Fruit fly (Drosophila melanogaster) whole organism, prepupa: ENCODE results near the gene CG32052.

Source experiments
- Blimp-1 ChIP-seq: fragments of 200-800 bp; sonication (Bioruptor generic); optimal IDR thresholded peaks from 3 replicates; lab custom pipeline; 2017; ENCODE audit warnings: missing biosample characterization, missing genetic modification characterization, mild to moderate bottlenecking, moderate library complexity, missing genetic modification reagents
- CG10631 ChIP-seq: fragments of 200-800 bp; sonication (Bioruptor generic); optimal IDR thresholded peaks from 2 replicates; lab custom pipeline; 2016; ENCODE audit warnings: missing biosample characterization, missing genetic modification characterization
- CG10669 ChIP-seq: fragments of 200-800 bp; sonication (Bioruptor generic); optimal IDR thresholded peaks from 3 replicates; lab custom pipeline; 2018; ENCODE audit warnings: missing biosample characterization, mild to moderate bottlenecking, missing genetic modification characterization, moderate library complexity
- CG11294 ChIP-seq: fragments of 200-800 bp; sonication (Bioruptor generic); IDR thresholded peaks from 2 replicates; pipeline ENCODE4 v1.3.6; 2022; ENCODE audit warnings: missing biosample characterization, missing genetic modification characterization
- CG11762 ChIP-seq: fragments of 200-800 bp; sonication (Bioruptor generic); optimal IDR thresholded peaks from 3 replicates; lab custom pipeline; 2016; ENCODE audit warnings: missing biosample characterization, missing genetic modification characterization; ENCODE audit not compliant: insufficient read depth
- CG11902 ChIP-seq: fragments of 200-800 bp; sonication (Bioruptor generic); optimal IDR thresholded peaks from 3 replicates; lab custom pipeline; 2016; ENCODE audit warnings: missing biosample characterization, missing genetic modification characterization
- CG15336 ChIP-seq: fragments of 200-800 bp; sonication (Bioruptor generic); IDR thresholded peaks from 2 replicates; pipeline ENCODE4 v1.3.6; 2022; ENCODE audit warnings: missing biosample characterization, missing genetic modification characterization
- CG1621 ChIP-seq: fragments of 200-800 bp; sonication (Bioruptor generic); optimal IDR thresholded peaks from 3 replicates; lab custom pipeline; 2018; ENCODE audit warnings: missing biosample characterization, mild to moderate bottlenecking, missing genetic modification characterization
- CG16779 ChIP-seq: fragments of 200-800 bp; sonication (Bioruptor generic); optimal IDR thresholded peaks from 3 replicates; lab custom pipeline; 2017; ENCODE audit warnings: missing biosample characterization, mild to moderate bottlenecking, missing genetic modification characterization
- CG3032 ChIP-seq: fragments of 200-800 bp; optimal IDR thresholded peaks from 2 replicates; lab custom pipeline; 2019; ENCODE audit warnings: missing biosample characterization, mild to moderate bottlenecking, missing genetic modification characterization, moderate library complexity
- CG31627 ChIP-seq: fragments of 200-800 bp; sonication (Bioruptor generic); optimal IDR thresholded peaks from 3 replicates; lab custom pipeline; 2016; ENCODE audit warnings: missing biosample characterization, missing genetic modification characterization
- CG32006 ChIP-seq: fragments of 200-800 bp; sonication (Bioruptor generic); optimal IDR thresholded peaks from 3 replicates; lab custom pipeline; 2017; ENCODE audit warnings: missing biosample characterization, mild to moderate bottlenecking, missing genetic modification characterization
- CG34406 ChIP-seq: fragments of 200-800 bp; sonication (Bioruptor generic); optimal IDR thresholded peaks from 3 replicates; lab custom pipeline; 2016; ENCODE audit warnings: missing biosample characterization, missing genetic modification characterization
- CG6163 ChIP-seq: fragments of 200-800 bp; sonication (Bioruptor generic); IDR thresholded peaks from 3 replicates; pipeline ENCODE4 v1.3.6; 2022; ENCODE audit warnings: missing biosample characterization, missing genetic modification characterization
- CG6276 ChIP-seq: fragments of 200-800 bp; sonication (Bioruptor generic); optimal IDR thresholded peaks from 2 replicates; lab custom pipeline; 2017; ENCODE audit warnings: missing biosample characterization, mild to moderate bottlenecking, missing genetic modification characterization
- CG6792 ChIP-seq: fragments of 200-800 bp; sonication (Bioruptor generic); optimal IDR thresholded peaks from 3 replicates; lab custom pipeline; 2016; ENCODE audit warnings: missing biosample characterization, missing genetic modification characterization
- CG6808 ChIP-seq: fragments of 200-800 bp; sonication (Bioruptor generic); optimal IDR thresholded peaks from 3 replicates; lab custom pipeline; 2017; ENCODE audit warnings: missing biosample characterization, missing genetic modification characterization, mild to moderate bottlenecking, moderate library complexity, missing genetic modification reagents
- CG6854 ChIP-seq: fragments of 200-800 bp; sonication (Bioruptor generic); optimal IDR thresholded peaks from 2 replicates; lab custom pipeline; 2017; ENCODE audit warnings: missing biosample characterization, mild to moderate bottlenecking, missing genetic modification characterization
- CG7368 ChIP-seq: fragments of 200-800 bp; sonication (Bioruptor generic); optimal IDR thresholded peaks from 3 replicates; lab custom pipeline; 2016; ENCODE audit warnings: missing biosample characterization, missing genetic modification characterization
- CG8319 ChIP-seq: fragments of 200-800 bp; sonication (Bioruptor generic); optimal IDR thresholded peaks from 3 replicates; lab custom pipeline; 2016; ENCODE audit warnings: missing biosample characterization, missing genetic modification characterization
- CG8632 ChIP-seq: fragments of 200-800 bp; sonication (Bioruptor generic); optimal IDR thresholded peaks from 3 replicates; lab custom pipeline; 2016; ENCODE audit warnings: missing biosample characterization, missing genetic modification characterization
- CG9139 ChIP-seq: fragments of 200-800 bp; sonication (Bioruptor generic); optimal IDR thresholded peaks from 3 replicates; lab custom pipeline; 2017; ENCODE audit warnings: missing biosample characterization, mild to moderate bottlenecking, missing genetic modification characterization
- Eip75B ChIP-seq: fragments of 200-800 bp; sonication (Bioruptor generic); optimal IDR thresholded peaks from 3 replicates; lab custom pipeline; 2016; ENCODE audit warnings: missing biosample characterization, missing genetic modification characterization
- Eip78C ChIP-seq: fragments of 200-800 bp; sonication (Bioruptor generic); peaks from one replicate; lab custom pipeline; 2016; ENCODE audit warnings: missing biosample characterization, missing genetic modification characterization
- Eip93F ChIP-seq: fragments of 200-800 bp; sonication (Bioruptor generic); optimal IDR thresholded peaks from 2 replicates; lab custom pipeline; 2016; ENCODE audit warnings: missing biosample characterization, mild to moderate bottlenecking, missing genetic modification characterization
- Ets21C ChIP-seq: fragments of 200-800 bp; sonication (Bioruptor generic); optimal IDR thresholded peaks from 3 replicates; lab custom pipeline; 2016; ENCODE audit warnings: missing biosample characterization, missing genetic modification characterization
- Gug ChIP-seq: fragments of 200-800 bp; sonication (Bioruptor generic); IDR thresholded peaks from 2 replicates; pipeline ENCODE4 v1.3.6; 2022; ENCODE audit warnings: missing biosample characterization, missing genetic modification characterization
- Hr38 ChIP-seq: sonication (Bioruptor generic); optimal IDR thresholded peaks from 2 replicates; lab custom pipeline; 2016; ENCODE audit warnings: missing biosample characterization, missing genetic modification characterization
- Hr39 ChIP-seq: fragments of 200-800 bp; sonication (Bioruptor generic); optimal IDR thresholded peaks from 2 replicates; lab custom pipeline; 2016; ENCODE audit warnings: missing biosample characterization, missing genetic modification characterization
- Hr4 ChIP-seq: fragments of 200-800 bp; sonication (Bioruptor generic); optimal IDR thresholded peaks from 3 replicates; lab custom pipeline; 2016; ENCODE audit warnings: missing biosample characterization, missing genetic modification characterization
- Met ChIP-seq: fragments of 200-800 bp; sonication (Bioruptor generic); optimal IDR thresholded peaks from 3 replicates; lab custom pipeline; 2016; ENCODE audit warnings: missing biosample characterization, missing genetic modification characterization
- OdsH ChIP-seq: fragments of 200-800 bp; sonication (Bioruptor generic); optimal IDR thresholded peaks from 3 replicates; lab custom pipeline; 2016; ENCODE audit warnings: missing biosample characterization, missing genetic modification characterization
- Smox ChIP-seq: fragments of 200-800 bp; sonication (Bioruptor generic); optimal IDR thresholded peaks from 3 replicates; lab custom pipeline; 2016; ENCODE audit warnings: missing biosample characterization, missing genetic modification characterization
- Sox102F ChIP-seq: fragments of 200-800 bp; sonication (Bioruptor generic); optimal IDR thresholded peaks from 2 replicates; lab custom pipeline; 2016; ENCODE audit warnings: missing biosample characterization, mild to moderate bottlenecking, missing genetic modification characterization
- Sox15 ChIP-seq: fragments of 200-800 bp; sonication (Bioruptor generic); optimal IDR thresholded peaks from 3 replicates; lab custom pipeline; 2016; ENCODE audit warnings: missing biosample characterization, missing genetic modification characterization
- achi ChIP-seq: fragments of 200-800 bp; sonication (Bioruptor generic); optimal IDR thresholded peaks from 3 replicates; lab custom pipeline; 2016; ENCODE audit warnings: missing biosample characterization, missing genetic modification characterization
- acj6 ChIP-seq: fragments of 200-800 bp; sonication (Bioruptor generic); optimal IDR thresholded peaks from 3 replicates; lab custom pipeline; 2016; ENCODE audit warnings: missing biosample characterization, missing genetic modification characterization
- cyc ChIP-seq: fragments of 200-800 bp; sonication (Bioruptor generic); optimal IDR thresholded peaks from 3 replicates; lab custom pipeline; 2016; ENCODE audit warnings: missing biosample characterization, missing genetic modification characterization
- dac ChIP-seq: fragments of 200-800 bp; sonication (Bioruptor generic); optimal IDR thresholded peaks from 2 replicates; lab custom pipeline; 2017; ENCODE audit warnings: missing biosample characterization, mild to moderate bottlenecking, missing genetic modification characterization
- dsx ChIP-seq: fragments of 200-800 bp; optimal IDR thresholded peaks from 3 replicates; lab custom pipeline; 2019; ENCODE audit warnings: missing biosample characterization, mild to moderate bottlenecking, missing genetic modification characterization, moderate library complexity; ENCODE audit not compliant: poor library complexity, severe bottlenecking
- eg ChIP-seq: fragments of 200-800 bp; sonication (Bioruptor generic); IDR thresholded peaks from 3 replicates; pipeline ENCODE4 v1.3.6; 2022; ENCODE audit warnings: missing biosample characterization, missing genetic modification characterization
- esn ChIP-seq: fragments of 200-800 bp; sonication (Bioruptor generic); optimal IDR thresholded peaks from 2 replicates; lab custom pipeline; 2016; ENCODE audit warnings: missing biosample characterization, mild to moderate bottlenecking, missing genetic modification characterization, moderate library complexity
- fd59A ChIP-seq: fragments of 200-800 bp; sonication (Bioruptor generic); optimal IDR thresholded peaks from 2 replicates; lab custom pipeline; 2017; ENCODE audit warnings: missing biosample characterization, mild to moderate bottlenecking, missing genetic modification characterization, missing genetic modification reagents
- fd85E ChIP-seq: fragments of 200-800 bp; sonication (Bioruptor generic); optimal IDR thresholded peaks from 3 replicates; lab custom pipeline; 2016; ENCODE audit warnings: missing biosample characterization, missing genetic modification characterization
- fkh ChIP-seq: fragments of 200-800 bp; sonication (Bioruptor generic); optimal IDR thresholded peaks from 3 replicates; lab custom pipeline; 2017; ENCODE audit warnings: missing biosample characterization, mild to moderate bottlenecking, missing genetic modification characterization, moderate library complexity
- net ChIP-seq: fragments of 200-800 bp; sonication (Bioruptor generic); optimal IDR thresholded peaks from 3 replicates; lab custom pipeline; 2016; ENCODE audit warnings: missing biosample characterization, missing genetic modification characterization
- pdm3 ChIP-seq: fragments of 200-800 bp; sonication (Bioruptor generic); optimal IDR thresholded peaks from 3 replicates; lab custom pipeline; 2016; ENCODE audit warnings: missing biosample characterization, missing genetic modification characterization
- salr ChIP-seq, 2 experiments: fragments of 200-800 bp; sonication (Bioruptor generic); optimal IDR thresholded peaks; 3 replicates each; lab custom pipeline; 2016 to 2018; ENCODE audit warnings: missing biosample characterization in 2 of 2, missing genetic modification characterization in 2 of 2, mild to moderate bottlenecking in 1 of 2
- spab ChIP-seq: fragments of 200-800 bp; sonication (Bioruptor generic); optimal IDR thresholded peaks from 2 replicates; lab custom pipeline; 2017; ENCODE audit warnings: missing biosample characterization, mild to moderate bottlenecking, missing genetic modification characterization, missing genetic modification reagents
- ss ChIP-seq, 2 experiments: fragments of 200-800 bp; sonication (Bioruptor generic); optimal IDR thresholded peaks; 2 replicates in 1 of 2; 3 replicates in 1 of 2; lab custom pipeline; 2017 to 2018; ENCODE audit warnings: mild to moderate bottlenecking in 2 of 2, missing biosample characterization in 2 of 2, missing genetic modification characterization in 2 of 2, moderate library complexity in 1 of 2
- svp ChIP-seq: fragments of 200-800 bp; sonication (Bioruptor generic); peaks from one replicate; lab custom pipeline; 2016; ENCODE audit warnings: missing biosample characterization, missing genetic modification characterization
- topi ChIP-seq: fragments of 200-800 bp; sonication (Bioruptor generic); optimal IDR thresholded peaks from 3 replicates; lab custom pipeline; 2016; ENCODE audit warnings: missing biosample characterization, missing genetic modification characterization
- vri ChIP-seq: fragments of 200-800 bp; sonication (Bioruptor generic); optimal IDR thresholded peaks from 3 replicates; lab custom pipeline; 2016; ENCODE audit warnings: missing biosample characterization, mild to moderate bottlenecking, missing genetic modification characterization

CG32052 gene

DNA sequence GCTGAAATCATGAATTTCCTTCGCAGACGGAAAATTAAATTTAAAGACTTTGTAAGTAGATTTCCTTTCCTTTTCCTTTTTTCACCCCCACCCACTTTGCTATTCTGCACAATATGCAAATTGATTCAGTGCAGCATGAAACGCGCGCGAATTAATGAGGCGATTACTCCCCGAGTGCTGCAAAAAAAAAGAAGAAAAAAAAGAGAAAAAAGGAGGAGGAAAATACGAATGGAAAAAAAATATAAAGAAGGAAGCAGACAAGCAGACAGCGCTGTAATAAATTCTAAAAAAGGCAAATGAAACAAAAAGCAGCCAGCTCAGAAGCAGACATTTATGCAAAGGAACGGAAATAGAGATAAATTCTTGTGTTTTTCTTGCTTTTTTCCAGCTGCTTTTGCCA is 61.9 kb downstream of the CG32052 start:
- TF ChIP-seq fd85E (GFP tag; lab: Kevin White, UChicago): no peak
- TF ChIP-seq svp (GFP tag; lab: Kevin White, UChicago): no peak
- peak; percentile 90 to 91 for TF ChIP-seq ss (GFP tag; optimal IDR thresholded peaks at IDR 0.05; lab: Kevin White, UChicago)
- no peak for TF ChIP-seq CG11294 (GFP tag; lab: Robert Waterston, UW)
- no peak for TF ChIP-seq CG34406 (GFP tag; lab: Kevin White, UChicago)
- peak; percentile 45 for TF ChIP-seq achi (GFP tag; lab: Kevin White, UChicago)
- TF ChIP-seq acj6 (GFP tag; lab: Kevin White, UChicago): no peak
- peak; percentile 83 for TF ChIP-seq CG10669 (GFP tag; lab: Kevin White, UChicago)
- TF ChIP-seq CG9139 (GFP tag; lab: Kevin White, UChicago): peak; percentile 91
- no peak for TF ChIP-seq topi (GFP tag; lab: Kevin White, UChicago)
- peak; percentile 38 for TF ChIP-seq CG7368 (GFP tag; lab: Kevin White, UChicago)
- TF ChIP-seq CG6792: no peak
- peak; percentile 66 for TF ChIP-seq dsx (GFP tag; lab: Kevin White, UChicago)
- TF ChIP-seq Met: no peak
- peak; percentile 69 for TF ChIP-seq CG15336 (GFP tag; lab: Robert Waterston, UW)
- peak; percentile 83 for TF ChIP-seq CG16779 (tag; lab: Kevin White, UChicago)
- peak; percentile 7 for TF ChIP-seq CG10631 (GFP tag; lab: Kevin White, UChicago)
- TF ChIP-seq spab (GFP tag; lab: Kevin White, UChicago): peak; percentile 73
- TF ChIP-seq Hr38: no peak
- TF ChIP-seq eg (GFP tag; lab: Robert Waterston, UW): peak; percentile 85
- TF ChIP-seq CG8319 (GFP tag; lab: Kevin White, UChicago): no peak
- no peak for TF ChIP-seq CG31627 (GFP tag; lab: Kevin White, UChicago)
- peak; percentile 43 for TF ChIP-seq CG11762 (GFP tag; lab: Kevin White, UChicago)
- no peak for TF ChIP-seq CG6854
- no peak for TF ChIP-seq Ets21C (GFP tag; lab: Kevin White, UChicago)
- peak; percentile 8 for TF ChIP-seq dac (GFP tag; lab: Kevin White, UChicago)
- TF ChIP-seq Sox102F: no peak
- TF ChIP-seq vri (GFP tag; lab: Kevin White, UChicago): no peak
- no peak for TF ChIP-seq Gug (GFP tag; lab: Robert Waterston, UW)
- no peak for TF ChIP-seq cyc
- TF ChIP-seq Eip75B (GFP tag; lab: Kevin White, UChicago): peak; percentile 65
- TF ChIP-seq CG32006 (GFP tag; lab: Kevin White, UChicago): peak; percentile 55
- no peak for TF ChIP-seq Blimp-1 (GFP tag; lab: Kevin White, UChicago)
- TF ChIP-seq pdm3: peak; percentile 56
- no peak for TF ChIP-seq Eip78C (GFP tag; lab: Kevin White, UChicago)
- no peak for TF ChIP-seq fkh
- TF ChIP-seq salr (GFP tag; optimal IDR thresholded peaks at IDR 0.05; lab: Kevin White, UChicago): peak; percentile 27 to 67
- peak; percentile 41 for TF ChIP-seq fd59A (GFP tag; lab: Kevin White, UChicago)
- TF ChIP-seq CG8632 (GFP tag; lab: Kevin White, UChicago): peak; percentile 46
- TF ChIP-seq Sox15 (GFP tag; lab: Kevin White, UChicago): no peak
- TF ChIP-seq CG3032 (tag; lab: Kevin White, UChicago): peak; percentile 73
- peak; percentile 85 for TF ChIP-seq CG6276
- peak; percentile 91 for TF ChIP-seq CG6163 (GFP tag; lab: Robert Waterston, UW)
- TF ChIP-seq Eip93F: no peak
- no peak for TF ChIP-seq Smox
- no peak for TF ChIP-seq CG11902
- peak; percentile 64 for TF ChIP-seq CG1621
- TF ChIP-seq Hr39: no peak
- peak; percentile 67 for TF ChIP-seq net
- peak; percentile 91 for TF ChIP-seq CG6808
- no peak for TF ChIP-seq esn (GFP tag; lab: Kevin White, UChicago)
- TF ChIP-seq Hr4 (GFP tag; lab: Kevin White, UChicago): no peak
- peak; percentile 41 for TF ChIP-seq OdsH (GFP tag; lab: Kevin White, UChicago)
